Worm (Caenorhabditis elegans): Measurements from ENCODE around the gene mans-2.

mans-2 gene

ce11 chrV:11979673-11980561, 5.4 kb downstream of the mans-2 start, which contains the start of gene snr-4 (continued):
- TF ChIP-seq egl-43 (GFP tag; IDR thresholded peaks at IDR 0.05) (peak; percentile 93), zip-11 (GFP tag; IDR thresholded peaks at IDR 0.05) (no peak), nhr-11 (tag; optimal IDR thresholded peaks at IDR 0.05) (peak; percentile 90), nhr-102 (tag; optimal IDR thresholded peaks at IDR 0.05) (peak; percentile 93), lin-13 (GFP tag; optimal IDR thresholded peaks at IDR 0.05) (peak; percentile 86), lin-1 (GFP tag; IDR thresholded peaks at IDR 0.05) (peak; percentile 92), ZK546.5 (tag; optimal IDR thresholded peaks at IDR 0.05) (no peak), nhr-237 (tag; optimal IDR thresholded peaks at IDR 0.05) (no peak), pqm-1 (tag; optimal IDR thresholded peaks at IDR 0.05) (peak; percentile 33), snpc-4 (tag; optimal IDR thresholded peaks at IDR 0.05) (peak; percentile 97), aly-2 (tag; optimal IDR thresholded peaks at IDR 0.05) (no peak), madf-5 (GFP tag; IDR thresholded peaks at IDR 0.05) (0 out of 4 replicates have a peak, but pooled peaks of 1 of the 2 experiments have one; percentile 22), ctbp-1 (GFP tag; IDR thresholded peaks at IDR 0.05) (peak; percentile 89), skn-1 (tag; optimal IDR thresholded peaks at IDR 0.05) (no peak), lin-38 (GFP tag; IDR thresholded peaks at IDR 0.05) (peak; percentile 91), Y48G9A.11 (GFP tag; IDR thresholded peaks at IDR 0.05) (peak; percentile 82), cey-2 (tag; optimal IDR thresholded peaks at IDR 0.05; ENCODE audit: borderline replicate concordance, insufficient read depth) (no peak), pha-4 (GFP tag; IDR thresholded peaks at IDR 0.05) (peak; percentile 81), pha-4 (tag; optimal IDR thresholded peaks at IDR 0.05) (no peak), spr-1 (tag; optimal IDR thresholded peaks at IDR 0.05) (peak; percentile 78), aha-1 (tag) (peak; percentile 96), F44E2.7 (GFP tag; IDR thresholded peaks at IDR 0.05) (no peak), mdl-1 (tag; optimal IDR thresholded peaks at IDR 0.05) (peak; percentile 76 to 88), lir-3 (tag; optimal IDR thresholded peaks at IDR 0.05) (peak; percentile 18), tra-1 (GFP tag; IDR thresholded peaks at IDR 0.05) (peak; percentile 71; the same call in 1 of the 2 replicates), dmd-9 (GFP tag; IDR thresholded peaks at IDR 0.05) (peak; percentile 86), php-3 (GFP tag; IDR thresholded peaks at IDR 0.05) (peak; percentile 87), mdt-29 (GFP tag; IDR thresholded peaks at IDR 0.05) (peak; percentile 91), daf-12 (tag; optimal IDR thresholded peaks at IDR 0.05) (no peak), jun-1 (tag; optimal IDR thresholded peaks at IDR 0.05) (peak; percentile 78), tag-97 (GFP tag; IDR thresholded peaks at IDR 0.05) (no peak; the same call in 1 of the 2 replicates), ama-1 (optimal IDR thresholded peaks at IDR 0.05) (peak; percentile 98), hlh-11 (tag; optimal IDR thresholded peaks at IDR 0.05) (peak; percentile 96), arid-1 (GFP tag; conservative IDR thresholded peaks at IDR 0.05) (peak; percentile 90), ZK337.2 (GFP tag; IDR thresholded peaks at IDR 0.05) (no peak), attf-4 (tag; optimal IDR thresholded peaks at IDR 0.05) (no peak), ceh-82 (tag; optimal IDR thresholded peaks at IDR 0.05) (no peak), ceh-28 (tag; optimal IDR thresholded peaks at IDR 0.05) (no peak), zip-2 (tag; optimal IDR thresholded peaks at IDR 0.05) (peak; percentile 66), madf-9 (GFP tag; conservative IDR thresholded peaks at IDR 0.05) (peak; percentile 43; the same call in 1 of the 2 replicates), F49E8.2 (tag; optimal IDR thresholded peaks at IDR 0.05; ENCODE audit: borderline replicate concordance) (peak; percentile 94), dmd-6 (GFP tag; IDR thresholded peaks at IDR 0.05) (peak; percentile 96), mes-2 (tag; optimal IDR thresholded peaks at IDR 0.05; ENCODE audit: poor library complexity, severe bottlenecking) (peak; percentile 95), zag-1 (tag; optimal IDR thresholded peaks at IDR 0.05) (peak; percentile 50), vab-7 (GFP tag; IDR thresholded peaks at IDR 0.05) (peak; percentile 70), lin-39 (tag; optimal IDR thresholded peaks at IDR 0.05) (no peak), nhr-111 (GFP tag; optimal IDR thresholded peaks at IDR 0.05) (peak; percentile 72), Y75B8A.6 (GFP tag; IDR thresholded peaks at IDR 0.05) (peak; percentile 69; the same call in 1 of the 2 replicates), F37D6.2 (tag; optimal IDR thresholded peaks at IDR 0.05) (peak; percentile 85)

Measured in whole organism, L4 larva.